Worm (Caenorhabditis elegans): ENCODE results near the gene C18G1.9.

- no peak for TF ChIP-seq ztf-11 (tag; optimal IDR thresholded peaks at IDR 0.05)
- TF ChIP-seq zip-8 (tag; optimal IDR thresholded peaks at IDR 0.05): no peak
- no peak for TF ChIP-seq blmp-1 (tag; optimal IDR thresholded peaks at IDR 0.05)
- no peak for TF ChIP-seq tbx-8 (GFP tag; optimal IDR thresholded peaks at IDR 0.05)
- TF ChIP-seq nhr-28 (tag; optimal IDR thresholded peaks at IDR 0.05): no peak
- TF ChIP-seq ceh-39 (tag; optimal IDR thresholded peaks at IDR 0.05): no peak
- no peak for TF ChIP-seq hlh-1 (tag; optimal IDR thresholded peaks at IDR 0.05)
- TF ChIP-seq ham-2 (GFP tag; optimal IDR thresholded peaks at IDR 0.05): no peak
- TF ChIP-seq unc-62 (GFP tag; optimal IDR thresholded peaks at IDR 0.05): no peak
- TF ChIP-seq pha-4 (tag; optimal IDR thresholded peaks at IDR 0.05): no peak
Measured at ce11 chrV:4733952-4734351, 35.6 kb downstream of the C18G1.9 start.

Data from whole organism, mixed stage, embryonic.